Fruit fly (Drosophila melanogaster): ENCODE data around the gene inaF-D.

Gene inaF-D

DNA sequence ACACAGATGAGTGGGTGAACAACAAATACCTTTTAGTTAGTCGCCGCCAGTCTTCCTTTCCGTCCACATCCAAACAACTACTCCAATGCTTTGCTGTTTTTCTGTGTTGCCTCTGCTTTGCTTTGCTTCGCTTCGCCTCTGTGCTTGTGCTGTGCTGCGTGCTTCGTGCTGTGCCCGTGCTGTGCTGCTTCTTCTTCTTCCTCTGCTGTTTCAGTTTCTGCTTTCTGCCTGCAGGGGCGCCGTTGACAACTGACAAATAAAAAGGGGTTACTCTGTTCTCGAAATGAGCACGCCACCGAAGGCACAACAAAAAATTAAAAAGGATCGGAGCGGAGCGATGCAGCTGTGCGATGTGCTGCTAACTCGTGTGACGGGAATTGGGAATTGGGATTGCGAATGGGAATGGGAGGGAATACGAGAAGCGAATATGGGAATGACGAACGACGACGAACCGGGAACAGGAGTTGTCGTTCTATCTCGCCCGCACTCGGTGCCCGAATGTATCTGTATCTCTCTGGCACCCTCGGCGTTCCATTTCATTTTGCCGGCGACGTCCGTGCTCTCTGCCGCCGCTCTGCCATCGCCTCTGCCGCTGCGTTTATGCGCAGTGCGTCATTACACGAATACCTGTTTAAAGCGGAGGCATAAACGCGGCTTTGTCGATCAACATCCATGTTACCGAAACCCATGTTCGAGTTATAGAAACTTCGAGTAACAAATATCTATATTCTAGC is 14.2 kb downstream of the inaF-D start (continued):
- TF ChIP-seq CG8944 (GFP tag; optimal IDR thresholded peaks at IDR 0.05) (peak; percentile 64), bcd (GFP tag; optimal IDR thresholded peaks at IDR 0.05) (peak; percentile 78), Ada2b (GFP tag; IDR thresholded peaks at IDR 0.05) (0 out of 2 replicates have a peak, but pooled peaks have one; percentile 51), CG10462 (GFP tag; optimal IDR thresholded peaks at IDR 0.05) (no peak), CG15696 (tag; optimal IDR thresholded peaks at IDR 0.05) (no peak), CG2875 (GFP tag; optimal IDR thresholded peaks at IDR 0.05) (peak; percentile 40), BEAF-32 (GFP tag; optimal IDR thresholded peaks at IDR 0.05) (peak; percentile 61), CG17186 (GFP tag; optimal IDR thresholded peaks at IDR 0.05) (no peak), CG1024 (GFP tag; IDR thresholded peaks at IDR 0.05) (no peak), CG7786 (GFP tag; optimal IDR thresholded peaks at IDR 0.05) (peak; percentile 82), CG11504 (tag; optimal IDR thresholded peaks at IDR 0.05) (peak; percentile 71), Mad (GFP tag; optimal IDR thresholded peaks at IDR 0.05) (peak; percentile 54), odd (GFP tag; optimal IDR thresholded peaks at IDR 0.05) (peak; percentile 50), D19A (tag; optimal IDR thresholded peaks at IDR 0.05) (peak; percentile 77), twi (tag; optimal IDR thresholded peaks at IDR 0.05) (peak; percentile 39), kni (GFP tag; optimal IDR thresholded peaks at IDR 0.05) (peak; percentile 83), insv (GFP tag; optimal IDR thresholded peaks at IDR 0.05) (peak in 1 of 2 experiments; percentile 79), H15 (GFP tag; IDR thresholded peaks at IDR 0.05) (peak; percentile 64; the same call in 2 of the 3 replicates), B-H1 (GFP tag; IDR thresholded peaks at IDR 0.05) (peak; percentile 46), h (optimal IDR thresholded peaks at IDR 0.05) (no peak), CG17361 (GFP tag; IDR thresholded peaks at IDR 0.05) (peak; percentile 75; the same call in 2 of the 3 replicates), scrt (GFP tag; optimal IDR thresholded peaks at IDR 0.05) (peak; percentile 37), unc-4 (GFP tag; IDR thresholded peaks at IDR 0.05; ENCODE audit: partially characterized antibody) (peak; percentile 30), Dref (GFP tag; IDR thresholded peaks at IDR 0.05) (peak; percentile 21; the same call in 1 of the 2 replicates), zf30C (GFP tag; optimal IDR thresholded peaks at IDR 0.05) (no peak), CG3838 (GFP tag; optimal IDR thresholded peaks at IDR 0.05) (peak; percentile 54), MBD-R2 (GFP tag; IDR thresholded peaks at IDR 0.05) (peak; percentile 48; the same call in 1 of the 2 replicates), CG43689 (GFP tag; IDR thresholded peaks at IDR 0.05) (no peak), mirr (GFP tag; optimal IDR thresholded peaks at IDR 0.05) (peak; percentile 8), CG31388 (GFP tag; optimal IDR thresholded peaks at IDR 0.05) (no peak), Hr78 (GFP tag; optimal IDR thresholded peaks at IDR 0.05) (peak in 1 of 2 experiments; percentile 16), crc (GFP tag; optimal IDR thresholded peaks at IDR 0.05) (peak; percentile 34), CG18262 (tag; optimal IDR thresholded peaks at IDR 0.05) (peak; percentile 49), emc (GFP tag; optimal IDR thresholded peaks at IDR 0.05) (peak; percentile 46), Camta (GFP tag; optimal IDR thresholded peaks at IDR 0.05) (peak; percentile 9), Med (GFP tag) (peak; percentile 97), NfI (GFP tag; optimal IDR thresholded peaks at IDR 0.05) (peak; percentile 73), hbn (GFP tag; IDR thresholded peaks at IDR 0.05; ENCODE audit: partially characterized antibody) (no peak), CG12236 (GFP tag; optimal IDR thresholded peaks at IDR 0.05) (no peak), HLH4C (GFP tag; IDR thresholded peaks at IDR 0.05; ENCODE audit: partially characterized antibody) (no peak), schlank (tag; optimal IDR thresholded peaks at IDR 0.05) (peak; percentile 64), CG15073 (GFP tag; optimal IDR thresholded peaks at IDR 0.05) (no peak), CG17612 (GFP tag; IDR thresholded peaks at IDR 0.05) (no peak), dimm (GFP tag; IDR thresholded peaks at IDR 0.05) (no peak), CG18476 (GFP tag; optimal IDR thresholded peaks at IDR 0.05) (peak; percentile 20), yki (optimal IDR thresholded peaks at IDR 0.05) (no peak), E2f2 (GFP tag; IDR thresholded peaks at IDR 0.05) (peak; percentile 51), CG34376 (GFP tag; optimal IDR thresholded peaks at IDR 0.05) (peak; percentile 31), Tbp (GFP tag; optimal IDR thresholded peaks at IDR 0.05) (no peak), klu (GFP tag; IDR thresholded peaks at IDR 0.05) (no peak)

Data from whole organism, embryonic.